Worm (Caenorhabditis elegans): ENCODE data around the gene str-253.

str-253 gene

ce11 chrV:2214428-2215038, 39.9 kb downstream of the str-253 start, which contains the start of gene nhr-184:
TSS of gene nhr-184 (minus strand) at chrV:2214478.
- TF ChIP-seq hlh-30 (tag; optimal IDR thresholded peaks at IDR 0.05; ENCODE audit: insufficient read depth): no peak
- no peak for TF ChIP-seq sdc-2 (tag; optimal IDR thresholded peaks at IDR 0.05)
- no peak for TF ChIP-seq hlh-13 (GFP tag; optimal IDR thresholded peaks at IDR 0.05)

ce11 chrV:2211936-2212335, 42.5 kb downstream of the str-253 start, which contains the start of gene nhr-133:
TSS of gene nhr-133 (minus strand) at chrV:2212118.
- no peak for TF ChIP-seq pqm-1 (tag; optimal IDR thresholded peaks at IDR 0.05)
- peak; percentile 37 for TF ChIP-seq hlh-30 (tag; optimal IDR thresholded peaks at IDR 0.05; ENCODE audit: insufficient read depth)

ce11 chrV:2207527-2207926, 46.9 kb downstream of the str-253 start:
- no peak for TF ChIP-seq hlh-8 (tag; optimal IDR thresholded peaks at IDR 0.05)
- TF ChIP-seq hlh-30 (tag; optimal IDR thresholded peaks at IDR 0.05; ENCODE audit: insufficient read depth): no peak
- no peak for TF ChIP-seq K09A11.1 (tag; optimal IDR thresholded peaks at IDR 0.05; ENCODE audit: insufficient read depth)
- peak; percentile 92 for TF ChIP-seq nfya-1 (tag; optimal IDR thresholded peaks at IDR 0.05)

- TF ChIP-seq ceh-24 (tag; optimal IDR thresholded peaks at IDR 0.05) (no peak), F13H6.1 (tag; optimal IDR thresholded peaks at IDR 0.05) (no peak), hlh-15 (tag; optimal IDR thresholded peaks at IDR 0.05) (no peak), sdc-2 (tag; optimal IDR thresholded peaks at IDR 0.05) (no peak), pha-2 (tag; optimal IDR thresholded peaks at IDR 0.05) (no peak), zip-5 (tag; optimal IDR thresholded peaks at IDR 0.05) (no peak), pros-1 (tag; optimal IDR thresholded peaks at IDR 0.05) (no peak), madf-2 (tag; optimal IDR thresholded peaks at IDR 0.05) (no peak), tbx-7 (tag; optimal IDR thresholded peaks at IDR 0.05) (no peak)
These were observed 47.6 kb downstream of the str-253 start, which contains the start of gene svh-11 for ce11 chrV:2206801-2207200. TSS of gene svh-11 (plus strand) at chrV:2207101.

ce11 chrV:2206181-2206580, 48.2 kb downstream of the str-253 start, which contains the start of gene srt-40:
TSS of gene srt-40 (minus strand) at chrV:2206281.
- TF ChIP-seq pag-3 (tag; optimal IDR thresholded peaks at IDR 0.05; ENCODE audit: borderline replicate concordance) (no peak), eyg-1 (tag; optimal IDR thresholded peaks at IDR 0.05) (no peak), hlh-30 (tag; optimal IDR thresholded peaks at IDR 0.05; ENCODE audit: insufficient read depth) (no peak), ceh-34 (tag; optimal IDR thresholded peaks at IDR 0.05) (no peak), syd-9 (tag; optimal IDR thresholded peaks at IDR 0.05) (no peak), ama-1 (optimal IDR thresholded peaks at IDR 0.05) (no peak), ref-2 (tag; optimal IDR thresholded peaks at IDR 0.05) (no peak)

- TF ChIP-seq pha-4 (tag; optimal IDR thresholded peaks at IDR 0.05) (no peak), lim-6 (tag; optimal IDR thresholded peaks at IDR 0.05) (no peak), hlh-30 (tag; optimal IDR thresholded peaks at IDR 0.05; ENCODE audit: insufficient read depth) (no peak), hlh-8 (tag; optimal IDR thresholded peaks at IDR 0.05) (no peak)
These were observed 50.3 kb downstream of the str-253 start, which contains the start of gene cyp-33C12 for ce11 chrV:2204080-2204479. TSS of gene cyp-33C12 (minus strand) at chrV:2204400.
